Fruit fly (Drosophila melanogaster) whole organism, embryonic: Measurements from ENCODE around the gene Dic1.

Source experiments
- CG13287 ChIP-seq: fragments of 200-800 bp; sonication (Bioruptor generic); IDR thresholded peaks from 2 replicates; pipeline ENCODE4 v1.3.6; 2022; ENCODE audit warnings: missing biosample characterization, missing genetic modification characterization; ENCODE audit not compliant: partially characterized antibody
- CG1832 ChIP-seq: fragments of 200-800 bp; sonication (Bioruptor generic); optimal IDR thresholded peaks from 2 replicates; lab custom pipeline; 2017; ENCODE audit warnings: missing biosample characterization, mild to moderate bottlenecking, missing genetic modification characterization, inconsistent platforms
- CG34224 ChIP-seq: fragments of 200-800 bp; sonication (Bioruptor generic); IDR thresholded peaks from 3 replicates; pipeline ENCODE4 v1.3.6; 2022; ENCODE audit warnings: missing biosample characterization, missing genetic modification characterization; ENCODE audit not compliant: partially characterized antibody
- Jarid2 ChIP-seq: fragments of 200-800 bp; sonication (Bioruptor generic); optimal IDR thresholded peaks from 3 replicates; lab custom pipeline; 2017; ENCODE audit warnings: mild to moderate bottlenecking, missing biosample characterization, missing genetic modification reagents, missing genetic modification characterization
- dan ChIP-seq: fragments of 200-800 bp; sonication (Bioruptor generic); IDR thresholded peaks from 2 replicates; pipeline ENCODE4 v1.3.6; 2022; ENCODE audit warnings: missing biosample characterization, missing genetic modification characterization
- insv ChIP-seq, 2 experiments: fragments of 200-800 bp; sonication (Bioruptor generic); optimal IDR thresholded peaks; 3 replicates each; lab custom pipeline; 2016 to 2018; ENCODE audit warnings: missing biosample characterization in 2 of 2, missing genetic modification characterization in 2 of 2
- jigr1 ChIP-seq: fragments of 200-800 bp; sonication (Bioruptor generic); IDR thresholded peaks from 3 replicates; pipeline ENCODE4 v1.3.6; 2022; ENCODE audit warnings: missing biosample characterization, missing genetic modification characterization
- kah ChIP-seq: fragments of 200-800 bp; sonication (Bioruptor generic); optimal IDR thresholded peaks from 2 replicates; lab custom pipeline; 2018; ENCODE audit warnings: missing biosample characterization, mild to moderate bottlenecking, missing genetic modification characterization
- pita ChIP-seq: fragments of 200-800 bp; sonication (Bioruptor generic); optimal IDR thresholded peaks from 2 replicates; lab custom pipeline; 2017; ENCODE audit warnings: missing biosample characterization, mild to moderate bottlenecking, missing genetic modification characterization
- tup ChIP-seq: fragments of 200-800 bp; sonication (Bioruptor generic); optimal IDR thresholded peaks from 2 replicates; lab custom pipeline; 2016; ENCODE audit warnings: missing biosample characterization, mild to moderate bottlenecking, missing genetic modification characterization, moderate library complexity
- zfh1 ChIP-seq: fragments of 200-800 bp; sonication (Bioruptor generic); IDR thresholded peaks from 3 replicates; pipeline ENCODE4 v1.3.6; 2022; ENCODE audit warnings: missing biosample characterization, missing genetic modification characterization

DNA sequence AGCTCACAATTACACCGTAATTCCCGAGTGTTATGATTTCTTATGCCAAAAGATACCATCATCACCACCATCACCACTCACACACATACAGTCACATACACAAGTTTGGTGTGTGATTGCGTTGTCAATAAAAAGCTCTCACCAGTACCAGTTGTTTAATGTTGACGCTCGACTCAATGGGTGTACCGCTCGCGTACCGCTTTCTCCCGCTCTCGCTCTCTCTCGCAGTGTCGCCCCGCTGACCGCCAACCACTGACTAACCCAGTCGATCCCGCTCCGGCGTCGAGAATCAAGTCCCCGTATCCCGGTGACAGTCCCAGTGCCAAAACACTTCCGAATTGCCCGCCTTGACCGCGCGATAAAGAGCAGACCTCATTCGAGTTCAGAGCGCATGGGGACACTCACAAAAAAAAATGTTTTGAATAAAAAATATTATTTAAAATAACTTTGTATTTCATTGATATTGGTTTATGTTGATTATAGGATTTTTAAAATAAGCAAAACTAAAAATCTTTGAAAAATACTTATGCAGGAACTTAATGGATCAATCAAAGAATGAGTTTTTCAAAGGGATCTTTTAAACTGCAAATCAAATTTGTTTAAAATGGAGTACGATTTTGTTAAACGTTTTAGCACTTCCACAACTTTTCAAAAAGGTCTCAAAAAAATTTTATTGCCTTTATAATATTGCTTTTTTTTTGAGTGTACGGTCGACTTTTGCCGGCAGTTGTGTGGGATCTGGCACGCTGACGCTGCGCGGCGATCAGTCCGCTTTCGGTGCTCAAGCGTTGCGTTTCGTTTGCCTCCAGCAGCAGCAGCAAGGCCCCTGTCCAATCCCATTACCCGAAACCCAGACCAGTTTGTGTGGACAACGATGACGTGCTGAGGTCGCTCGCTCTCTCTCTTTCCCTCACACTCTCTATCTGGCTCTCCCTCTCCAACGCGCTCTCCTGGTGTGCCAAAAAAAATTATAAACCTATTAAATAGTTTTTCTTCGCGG, at the start of gene Dic1:
- no peak for TF ChIP-seq dan (GFP tag; lab: Robert Waterston, UW)
- peak; percentile 86 for TF ChIP-seq jigr1
- peak; percentile 83 for TF ChIP-seq zfh1 (GFP tag; lab: Robert Waterston, UW)
- peak; percentile 93 for TF ChIP-seq kah (GFP tag; lab: Kevin White, UChicago)
- TF ChIP-seq CG34224, result 0 out of 3 replicates have a peak, but pooled peaks have one; percentile 10
- TF ChIP-seq Jarid2 (GFP tag; lab: Kevin White, UChicago), result peak; percentile 88
- peak; percentile 75 for TF ChIP-seq tup (GFP tag; lab: Kevin White, UChicago)
- TF ChIP-seq CG13287 (GFP tag; lab: Robert Waterston, UW), result peak; percentile 52; the same call in 1 of the 2 replicates
- TF ChIP-seq CG1832 (GFP tag; lab: Kevin White, UChicago), result peak; percentile 53
- peak; percentile 45 to 76 for TF ChIP-seq insv (GFP tag; optimal IDR thresholded peaks at IDR 0.05; lab: Kevin White, UChicago)
- no peak for TF ChIP-seq pita (GFP tag; lab: Kevin White, UChicago)
